Fruit fly (Drosophila melanogaster): ENCODE data around the gene thw.

DNA sequence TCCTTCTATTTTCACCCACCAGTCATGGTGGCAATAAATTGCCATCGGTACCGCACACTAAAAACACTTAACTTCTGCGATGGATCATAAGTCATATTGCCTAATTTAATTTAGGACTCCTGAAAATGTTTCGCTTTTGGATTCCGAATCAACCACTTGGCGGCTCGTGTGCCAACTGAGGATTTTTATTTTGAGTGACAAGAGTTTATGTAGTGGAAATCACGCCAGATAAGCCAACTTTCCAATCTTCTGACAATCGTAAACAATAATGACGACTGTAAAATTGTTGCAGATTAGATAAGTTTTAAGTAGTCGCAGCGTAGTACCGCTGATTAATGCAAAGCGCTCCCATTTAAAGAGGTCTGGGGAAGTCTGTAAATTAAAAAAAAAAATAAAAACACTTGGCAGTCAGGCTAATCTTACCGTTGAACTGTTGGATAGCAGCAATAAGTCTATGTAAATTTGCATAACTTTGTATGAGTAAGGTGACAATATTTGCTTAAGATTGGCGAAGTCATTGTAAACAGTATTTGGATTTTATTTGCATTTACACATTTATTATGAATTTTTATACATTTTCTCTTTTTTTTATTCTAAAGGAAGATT lies 7.2 kb upstream of the thw start, which contains the start of gene CG14606:
- TF ChIP-seq Atf6 (GFP tag; IDR thresholded peaks at IDR 0.05) (no peak), gcm (GFP tag; optimal IDR thresholded peaks at IDR 0.05) (no peak)
